Fruit fly (Drosophila melanogaster) whole organism, prepupa: ENCODE results near the gene oaf.
A peak's percentile ranks its signal among the peaks of the same experiment; 100 is the strongest.

ENCODE experiments used
- CG15336 ChIP-seq: fragments of 200-800 bp; sonication (Bioruptor generic); IDR thresholded peaks from 2 replicates; pipeline ENCODE4 v1.3.6; 2022; ENCODE audit warnings: missing biosample characterization, missing genetic modification characterization
- CG32006 ChIP-seq: fragments of 200-800 bp; sonication (Bioruptor generic); optimal IDR thresholded peaks from 3 replicates; lab custom pipeline; 2017; ENCODE audit warnings: missing biosample characterization, mild to moderate bottlenecking, missing genetic modification characterization
- CG6163 ChIP-seq: fragments of 200-800 bp; sonication (Bioruptor generic); IDR thresholded peaks from 3 replicates; pipeline ENCODE4 v1.3.6; 2022; ENCODE audit warnings: missing biosample characterization, missing genetic modification characterization
- CG8119 ChIP-seq: fragments of 200-800 bp; sonication (Bioruptor generic); IDR thresholded peaks from 3 replicates; pipeline ENCODE4 v1.3.6; 2022; ENCODE audit warnings: missing biosample characterization, missing genetic modification characterization
- Eip78C ChIP-seq: fragments of 200-800 bp; sonication (Bioruptor generic); peaks from one replicate; lab custom pipeline; 2016; ENCODE audit warnings: missing biosample characterization, missing genetic modification characterization
- Ets21C ChIP-seq: fragments of 200-800 bp; sonication (Bioruptor generic); optimal IDR thresholded peaks from 3 replicates; lab custom pipeline; 2016; ENCODE audit warnings: missing biosample characterization, missing genetic modification characterization
- Gug ChIP-seq: fragments of 200-800 bp; sonication (Bioruptor generic); IDR thresholded peaks from 2 replicates; pipeline ENCODE4 v1.3.6; 2022; ENCODE audit warnings: missing biosample characterization, missing genetic modification characterization
- Lpt ChIP-seq: fragments of 200-800 bp; sonication (Bioruptor generic); optimal IDR thresholded peaks from 3 replicates; lab custom pipeline; 2016; ENCODE audit warnings: missing biosample characterization, missing genetic modification characterization
- cyc ChIP-seq: fragments of 200-800 bp; sonication (Bioruptor generic); optimal IDR thresholded peaks from 3 replicates; lab custom pipeline; 2016; ENCODE audit warnings: missing biosample characterization, missing genetic modification characterization
- eg ChIP-seq: fragments of 200-800 bp; sonication (Bioruptor generic); IDR thresholded peaks from 3 replicates; pipeline ENCODE4 v1.3.6; 2022; ENCODE audit warnings: missing biosample characterization, missing genetic modification characterization

Gene oaf

DNA sequence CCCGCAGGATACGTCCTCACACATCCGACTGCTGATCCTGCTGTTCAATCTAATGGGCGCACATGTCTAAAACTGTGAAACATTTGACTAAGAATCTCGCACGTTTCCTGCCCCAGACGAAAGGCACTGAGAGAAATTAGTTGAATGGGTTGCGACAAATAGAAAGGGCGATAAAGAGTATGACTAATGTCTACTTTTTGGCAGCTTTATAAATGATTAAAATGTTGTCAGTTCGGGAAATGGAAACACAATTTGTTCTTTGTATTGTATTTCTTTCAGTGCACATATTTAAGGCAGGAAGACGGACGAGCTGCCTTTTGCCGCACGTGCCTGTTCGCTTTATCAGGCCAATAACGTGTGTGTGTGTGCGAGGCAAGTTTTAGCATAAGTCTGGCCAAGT is 35.3 kb downstream of the oaf start (continued):
- TF ChIP-seq CG6163 (GFP tag; lab: Robert Waterston, UW) (peak; percentile 38; the same call in 2 of the 3 replicates), cyc (GFP tag; lab: Kevin White, UChicago) (no peak)

DNA sequence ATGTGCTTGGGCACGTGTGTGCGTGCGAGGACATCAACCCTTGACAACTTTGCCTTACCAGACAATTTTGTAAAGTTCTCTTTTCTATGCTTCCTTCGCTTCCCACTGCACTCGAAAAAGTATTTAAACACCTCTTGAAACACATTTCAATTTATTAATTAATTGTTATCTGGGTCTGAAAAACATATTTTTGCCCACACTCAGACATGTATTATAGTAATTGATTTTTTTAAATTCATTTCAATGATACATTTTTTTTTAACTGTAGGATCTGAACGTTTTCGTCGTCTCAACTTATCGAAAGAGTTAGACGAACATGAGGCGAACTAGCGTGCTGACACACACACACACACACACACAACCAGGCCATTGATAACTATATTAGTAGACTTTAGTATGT is 49.7 kb downstream of the oaf start:
- TF ChIP-seq Gug (GFP tag; lab: Robert Waterston, UW) = 0 out of 2 replicates have a peak, but pooled peaks have one; percentile 21
- peak; percentile 20 for TF ChIP-seq CG32006
- no peak for TF ChIP-seq Lpt (GFP tag; lab: Kevin White, UChicago)
- TF ChIP-seq CG15336 (GFP tag; lab: Robert Waterston, UW) = 0 out of 2 replicates have a peak, but pooled peaks have one; percentile 17
- TF ChIP-seq CG8119 (GFP tag; lab: Robert Waterston, UW) = 0 out of 3 replicates have a peak, but pooled peaks have one; percentile 37
- peak; percentile 23 for TF ChIP-seq Eip78C (GFP tag; lab: Kevin White, UChicago)
- no peak for TF ChIP-seq Ets21C (GFP tag; lab: Kevin White, UChicago)
- TF ChIP-seq eg (GFP tag; lab: Robert Waterston, UW) = 0 out of 3 replicates have a peak, but pooled peaks have one; percentile 27
